Fruit fly (Drosophila melanogaster): Measurements from ENCODE around the gene ihog.

dm6 chr2L:6970813-6971212 lies 22.2 kb upstream of the ihog start:
- TF ChIP-seq Lpt (GFP tag; optimal IDR thresholded peaks at IDR 0.05) (no peak), Ets21C (GFP tag; optimal IDR thresholded peaks at IDR 0.05) (no peak), CG6276 (GFP tag; optimal IDR thresholded peaks at IDR 0.05) (no peak), ss (GFP tag; optimal IDR thresholded peaks at IDR 0.05) (no peak), CG6808 (GFP tag; optimal IDR thresholded peaks at IDR 0.05) (no peak), Hr4 (GFP tag; optimal IDR thresholded peaks at IDR 0.05) (no peak)

Measured in whole organism, prepupa.